Fruit fly (Drosophila melanogaster) whole organism, wandering third instar larva: Measurements from ENCODE around the gene CG16789.

ENCODE experiments used
- CG32264 ChIP-seq: fragments of 200-800 bp; sonication (Bioruptor generic); optimal IDR thresholded peaks from 2 replicates; lab custom pipeline; 2016; ENCODE audit warnings: missing biosample characterization, missing genetic modification characterization
- Rel ChIP-seq, 2 experiments: fragments of 200-800 bp; sonication (Bioruptor generic) in 1 of 2; optimal IDR thresholded peaks; 2 replicates in 1 of 2; 3 replicates in 1 of 2; lab custom pipeline; 2016 to 2019; ENCODE audit warnings: mild to moderate bottlenecking in 2 of 2, missing biosample characterization in 2 of 2, missing genetic modification characterization in 2 of 2, moderate library complexity in 1 of 2
- psq ChIP-seq: fragments of 200-800 bp; sonication (Bioruptor generic); optimal IDR thresholded peaks from 3 replicates; lab custom pipeline; 2017; ENCODE audit warnings: missing biosample characterization, mild to moderate bottlenecking, missing genetic modification characterization, moderate library complexity

DNA sequence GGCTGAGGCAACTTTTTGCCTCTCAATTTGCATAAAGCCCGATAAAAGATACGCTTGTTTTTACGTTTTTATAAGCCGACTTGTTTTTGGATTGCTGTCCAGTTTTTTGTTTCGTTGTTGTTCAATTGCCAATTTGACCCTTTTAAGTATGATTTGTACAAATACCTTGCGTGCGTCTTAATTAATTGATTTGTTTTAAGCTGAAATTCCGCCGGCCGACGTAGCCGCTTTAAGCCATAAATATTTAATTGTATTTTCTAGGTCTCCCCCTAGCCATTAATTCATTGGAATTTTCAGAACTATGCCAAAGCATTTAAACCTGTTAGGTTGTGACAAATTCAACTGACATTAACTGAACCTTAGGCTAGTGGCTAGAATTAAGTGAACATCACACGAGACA is 30.6 kb downstream of the CG16789 start:
- TF ChIP-seq Rel (GFP tag; optimal IDR thresholded peaks at IDR 0.05; lab: Kevin White, UChicago) (no peak), Rel (tag; optimal IDR thresholded peaks at IDR 0.05; lab: Kevin White, UChicago) (no peak), psq (no peak), CG32264 (GFP tag; lab: Kevin White, UChicago) (no peak)
